Worm (Caenorhabditis elegans) whole organism, L2 larva: Measurements from ENCODE around the gene C32H11.3.

Source experiments
- F13H6.1 ChIP-seq: sonication (generic microtip); optimal IDR thresholded peaks from 2 replicates; lab custom pipeline; 2016; ENCODE audit warnings: missing genetic modification characterization, missing compliant biosample characterization
- ceh-82 ChIP-seq: fragments of 150-350 bp; optimal IDR thresholded peaks from 2 replicates; lab custom pipeline; 2014; ENCODE audit warnings: missing biosample characterization, missing genetic modification characterization
- elt-3 ChIP-seq: sonication (generic microtip); optimal IDR thresholded peaks from 2 replicates; lab custom pipeline; 2017; ENCODE audit warnings: missing biosample characterization, missing genetic modification characterization
- fos-1 ChIP-seq: fragments of 150-350 bp; optimal IDR thresholded peaks from 2 replicates; lab custom pipeline; 2014; ENCODE audit warnings: missing biosample characterization, missing genetic modification characterization
- nhr-77 ChIP-seq: fragments of 150-350 bp; optimal IDR thresholded peaks from 2 replicates; lab custom pipeline; 2014; ENCODE audit warnings: missing biosample characterization, missing genetic modification characterization
- sma-3 ChIP-seq: sonication (generic microtip); optimal IDR thresholded peaks from 2 replicates; lab custom pipeline; 2016; ENCODE audit warnings: missing genetic modification reagents, missing genetic modification characterization, missing compliant biosample characterization
- sma-9 ChIP-seq, 2 experiments: fragments of 150-350 bp in 1 of 2; sonication (generic microtip) in 1 of 2; optimal IDR thresholded peaks; 2 replicates each; lab custom pipeline; 2014 to 2016; ENCODE audit warnings: missing genetic modification characterization in 2 of 2, mild to moderate bottlenecking in 1 of 2, missing biosample characterization in 1 of 2, missing compliant biosample characterization in 1 of 2, missing genetic modification reagents in 1 of 2, moderate library complexity in 1 of 2
- snpc-4 ChIP-seq: fragments of 150-350 bp; optimal IDR thresholded peaks from 2 replicates; lab custom pipeline; 2014; ENCODE audit warnings: missing biosample characterization, missing genetic modification characterization
- unc-62 ChIP-seq: fragments of 150-350 bp; optimal IDR thresholded peaks from 2 replicates; lab custom pipeline; 2014; ENCODE audit warnings: missing biosample characterization, missing genetic modification reagents, missing genetic modification characterization

- TF ChIP-seq sma-9 (GFP tag; optimal IDR thresholded peaks at IDR 0.05; lab: Kevin White, UChicago), result no peak
- TF ChIP-seq sma-9 (tag; optimal IDR thresholded peaks at IDR 0.05; lab: Kevin White, UChicago), result no peak
- TF ChIP-seq nhr-77 (tag; lab: Kevin White, UChicago), result no peak
- no peak for TF ChIP-seq elt-3 (tag; lab: Kevin White, UChicago)
- no peak for TF ChIP-seq ceh-82
- no peak for TF ChIP-seq sma-3 (GFP tag; lab: Kevin White, UChicago)
- no peak for TF ChIP-seq F13H6.1
- no peak for TF ChIP-seq snpc-4 (tag; lab: Kevin White, UChicago)
- no peak for TF ChIP-seq fos-1 (tag; lab: Kevin White, UChicago)
- no peak for TF ChIP-seq unc-62 (GFP tag; lab: Kevin White, UChicago)
Observed at ce11 chrIV:12900267-12900666, 18.1 kb upstream of the C32H11.3 start, which contains the start of gene K08D8.10.
